Worm (Caenorhabditis elegans): Measurements from ENCODE around the gene K08E7.4.
A peak's percentile ranks its signal among the peaks of the same experiment; 100 is the strongest.

K08E7.4 gene

DNA sequence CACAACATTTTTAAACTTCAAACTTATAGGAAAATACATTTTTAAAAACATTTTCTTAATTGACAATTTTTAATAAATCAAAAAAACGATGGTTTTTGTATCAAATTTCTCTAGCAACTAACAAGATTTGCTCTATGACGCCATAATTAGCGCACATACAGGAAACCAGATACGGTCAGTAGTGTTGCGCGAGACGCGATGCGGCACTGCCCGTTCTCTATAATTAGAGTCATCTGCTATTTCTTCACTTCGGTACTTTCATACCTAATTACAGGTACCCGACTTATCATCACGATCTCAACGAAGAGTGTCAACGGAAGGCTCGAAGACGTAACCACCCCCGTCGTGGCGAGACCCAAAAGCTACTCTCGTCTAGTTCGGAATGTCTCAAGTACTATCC lies 26.3 kb downstream of the K08E7.4 start:
- no peak for TF ChIP-seq ztf-29 (GFP tag; IDR thresholded peaks at IDR 0.05)
- 0 out of 2 replicates have a peak, but pooled peaks have one; percentile 43 for TF ChIP-seq flt-1 (GFP tag; IDR thresholded peaks at IDR 0.05)

DNA sequence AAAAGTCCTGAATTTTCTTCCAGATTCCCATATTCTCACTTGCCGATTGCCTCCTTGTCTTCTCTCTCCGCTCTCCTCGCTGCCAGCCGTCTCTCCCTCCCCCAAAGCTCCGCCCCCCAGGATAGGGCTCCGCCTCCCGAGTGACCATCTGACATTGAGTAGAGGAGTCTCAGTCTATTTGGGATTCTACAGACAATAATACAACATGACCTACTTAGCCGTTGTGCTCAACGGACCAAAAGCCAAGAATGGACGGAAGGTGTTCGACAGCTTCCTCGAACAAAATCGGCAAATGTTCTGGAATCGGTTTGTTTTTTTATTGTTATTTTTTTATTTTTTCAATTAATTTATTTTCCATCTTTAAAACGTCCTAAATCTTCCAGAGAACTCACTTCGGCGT lies 28.9 kb downstream of the K08E7.4 start, which contains the start of gene ham-1:
ham-1 (plus strand) TSS at position 173 of the 400 bp plus-strand sequence.
- TF ChIP-seq cog-1 (tag; optimal IDR thresholded peaks at IDR 0.05) = no peak

DNA sequence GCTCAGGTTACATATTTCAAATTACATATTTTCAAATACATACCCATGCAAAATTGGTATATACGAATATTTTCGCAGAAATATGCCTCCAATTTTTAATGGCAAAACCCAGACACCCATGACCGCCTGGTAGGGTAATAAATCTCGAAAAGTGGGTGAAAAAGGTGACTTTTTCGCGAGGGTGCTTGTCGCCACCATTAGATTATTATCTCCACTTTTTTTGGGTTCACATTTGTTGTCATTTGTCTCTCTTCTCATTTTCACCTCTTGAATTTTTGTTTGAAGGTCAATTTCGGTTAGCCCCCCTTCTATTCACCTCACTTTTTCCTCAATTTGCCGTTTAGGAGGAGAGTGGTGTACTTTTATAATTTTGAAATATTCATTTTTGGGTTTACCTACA lies 30.7 kb downstream of the K08E7.4 start:
- TF ChIP-seq ref-1 (GFP tag; conservative IDR thresholded peaks at IDR 0.05) (no peak), T22C8.4 (GFP tag; IDR thresholded peaks at IDR 0.05) (no peak), klf-2 (GFP tag; conservative IDR thresholded peaks at IDR 0.05) (no peak), med-1 (GFP tag; optimal IDR thresholded peaks at IDR 0.05; ENCODE audit: insufficient read depth) (no peak), cog-1 (tag; optimal IDR thresholded peaks at IDR 0.05) (no peak), ztf-23 (GFP tag; IDR thresholded peaks at IDR 0.05) (no peak), tab-1 (GFP tag; IDR thresholded peaks at IDR 0.05) (no peak)

DNA sequence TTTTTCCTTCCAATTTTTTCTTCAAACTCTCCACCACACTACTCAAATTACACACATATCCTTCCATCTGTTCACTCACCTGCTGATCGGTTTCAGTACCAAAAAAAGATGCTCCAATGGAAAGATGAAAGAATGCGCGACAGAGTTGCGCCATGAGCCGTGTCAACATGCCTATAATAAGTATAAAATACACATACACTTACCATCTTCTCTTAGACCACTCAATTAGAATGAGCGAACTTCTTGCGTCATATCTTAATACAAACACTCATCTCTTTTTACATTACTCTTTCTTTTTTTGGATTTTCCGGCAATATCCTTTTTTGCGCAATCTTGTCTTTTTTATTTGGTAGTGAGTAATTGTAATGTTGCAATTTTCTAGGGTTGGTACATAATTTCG lies 33.3 kb downstream of the K08E7.4 start:
- TF ChIP-seq ztf-23 (GFP tag; IDR thresholded peaks at IDR 0.05) = no peak
- TF ChIP-seq tab-1 (GFP tag; IDR thresholded peaks at IDR 0.05) = no peak
- no peak for TF ChIP-seq flt-1 (GFP tag; IDR thresholded peaks at IDR 0.05)
- TF ChIP-seq med-1 (GFP tag; optimal IDR thresholded peaks at IDR 0.05; ENCODE audit: insufficient read depth) = no peak
- no peak for TF ChIP-seq cog-1 (tag; optimal IDR thresholded peaks at IDR 0.05)
- TF ChIP-seq T22C8.4 (GFP tag; IDR thresholded peaks at IDR 0.05) = no peak
- TF ChIP-seq ztf-29 (GFP tag; IDR thresholded peaks at IDR 0.05) = no peak
- no peak for TF ChIP-seq klf-2 (GFP tag; conservative IDR thresholded peaks at IDR 0.05)
- no peak for TF ChIP-seq ref-1 (GFP tag; conservative IDR thresholded peaks at IDR 0.05)

DNA sequence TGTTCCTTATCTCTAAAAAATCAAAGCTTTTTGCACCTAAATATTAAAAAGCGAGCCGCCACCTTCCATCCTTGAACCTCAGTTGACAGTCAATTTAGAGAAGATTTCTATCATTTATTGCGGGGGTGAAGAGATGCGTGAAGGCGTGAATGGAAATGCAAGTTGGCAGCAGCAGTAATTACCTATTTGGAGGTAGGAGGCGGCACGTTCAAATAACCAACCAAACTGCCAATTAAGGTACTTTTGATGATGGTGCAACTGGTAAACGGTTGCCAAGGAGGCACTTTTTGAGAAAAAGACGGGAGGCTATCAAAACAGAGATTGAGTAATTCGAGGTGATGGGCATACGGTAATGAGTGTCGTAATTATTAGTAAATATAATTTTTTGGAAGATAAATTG lies 34.6 kb downstream of the K08E7.4 start:
- TF ChIP-seq cog-1 (tag; optimal IDR thresholded peaks at IDR 0.05) = no peak
- no peak for TF ChIP-seq ztf-29 (GFP tag; IDR thresholded peaks at IDR 0.05)
- no peak for TF ChIP-seq flt-1 (GFP tag; IDR thresholded peaks at IDR 0.05)
- no peak for TF ChIP-seq ztf-23 (GFP tag; IDR thresholded peaks at IDR 0.05)
- no peak for TF ChIP-seq med-1 (GFP tag; optimal IDR thresholded peaks at IDR 0.05; ENCODE audit: insufficient read depth)
- no peak for TF ChIP-seq tab-1 (GFP tag; IDR thresholded peaks at IDR 0.05)
- no peak for TF ChIP-seq T22C8.4 (GFP tag; IDR thresholded peaks at IDR 0.05)

DNA sequence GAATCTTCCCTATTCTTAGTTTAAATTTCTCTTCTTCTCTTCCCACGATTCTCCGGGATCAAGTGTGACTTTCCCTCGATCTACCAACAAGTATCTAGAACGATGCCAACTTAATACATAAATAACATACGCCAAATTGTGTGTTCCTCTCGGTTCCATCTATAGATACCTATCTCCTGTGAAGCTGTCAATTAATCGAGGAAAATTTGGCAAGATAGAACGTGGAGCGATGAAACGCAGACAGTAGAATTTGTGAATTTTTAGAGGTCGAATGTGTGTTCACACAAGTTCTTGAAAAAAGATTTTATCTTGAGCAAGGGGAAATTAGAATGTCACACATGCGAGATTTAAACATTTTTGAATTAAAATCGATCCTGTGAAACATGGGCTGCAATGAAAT lies 39.5 kb downstream of the K08E7.4 start:
- TF ChIP-seq ref-1 (GFP tag; conservative IDR thresholded peaks at IDR 0.05) (no peak), klf-2 (GFP tag; conservative IDR thresholded peaks at IDR 0.05) (no peak), ztf-29 (GFP tag; IDR thresholded peaks at IDR 0.05) (no peak), ztf-23 (GFP tag; IDR thresholded peaks at IDR 0.05) (no peak), flt-1 (GFP tag; IDR thresholded peaks at IDR 0.05) (no peak), med-1 (GFP tag; optimal IDR thresholded peaks at IDR 0.05; ENCODE audit: insufficient read depth) (no peak), T22C8.4 (GFP tag; IDR thresholded peaks at IDR 0.05) (no peak), tab-1 (GFP tag; IDR thresholded peaks at IDR 0.05) (no peak), cog-1 (tag; optimal IDR thresholded peaks at IDR 0.05) (no peak)

DNA sequence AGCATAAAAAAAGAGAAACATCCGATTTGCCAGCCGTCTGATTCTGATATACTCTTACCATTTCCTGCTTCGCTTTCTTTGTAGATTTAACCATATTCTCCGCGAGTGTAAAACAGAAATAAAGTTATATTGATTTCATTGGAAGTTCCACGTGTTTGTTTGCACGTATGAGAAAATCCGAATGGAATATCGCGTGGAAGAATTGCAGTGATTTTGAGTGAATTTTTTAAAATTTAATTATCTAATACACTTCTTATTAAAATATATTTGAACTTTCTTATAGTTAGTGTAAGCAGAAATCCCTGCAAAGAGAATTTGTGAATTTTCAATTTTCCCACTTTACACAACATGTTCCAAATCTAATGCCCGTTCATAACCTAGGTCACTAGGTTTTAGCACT lies 39.9 kb downstream of the K08E7.4 start, which contains the start of gene F53B2.5:
F53B2.5 (minus strand) TSS at position 101 of the 400 bp plus-strand sequence.
- TF ChIP-seq cog-1 (tag; optimal IDR thresholded peaks at IDR 0.05) (no peak), klf-2 (GFP tag; conservative IDR thresholded peaks at IDR 0.05) (no peak), ref-1 (GFP tag; conservative IDR thresholded peaks at IDR 0.05) (no peak), tab-1 (GFP tag; IDR thresholded peaks at IDR 0.05) (no peak), T22C8.4 (GFP tag; IDR thresholded peaks at IDR 0.05) (no peak), med-1 (GFP tag; optimal IDR thresholded peaks at IDR 0.05; ENCODE audit: insufficient read depth) (no peak), ztf-23 (GFP tag; IDR thresholded peaks at IDR 0.05) (no peak), ztf-29 (GFP tag; IDR thresholded peaks at IDR 0.05) (no peak)

DNA sequence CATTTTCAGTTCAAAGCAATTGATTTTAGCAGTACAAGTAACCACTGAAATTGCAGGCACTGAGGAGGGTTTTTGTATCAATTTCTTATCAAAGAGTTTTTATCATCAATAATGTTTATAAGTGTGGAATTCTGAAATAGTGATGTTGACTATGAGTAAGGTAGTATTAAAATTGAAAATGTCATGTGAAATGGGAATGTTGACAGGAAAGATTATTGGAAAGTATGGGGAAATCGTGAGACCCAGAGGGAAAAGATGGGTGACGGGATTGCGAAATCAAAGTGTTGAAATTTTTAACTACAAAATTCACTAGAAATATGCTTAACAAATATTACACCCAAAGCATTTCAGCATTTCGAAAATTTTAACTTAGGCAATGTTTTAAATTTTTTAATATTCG lies 43.7 kb downstream of the K08E7.4 start, which contains the start of gene F53B2.8:
F53B2.8 (minus strand) TSS at position 180 of the 400 bp plus-strand sequence.
- TF ChIP-seq flt-1 (GFP tag; IDR thresholded peaks at IDR 0.05) (no peak), T22C8.4 (GFP tag; IDR thresholded peaks at IDR 0.05) (no peak), ztf-29 (GFP tag; IDR thresholded peaks at IDR 0.05) (no peak)

DNA sequence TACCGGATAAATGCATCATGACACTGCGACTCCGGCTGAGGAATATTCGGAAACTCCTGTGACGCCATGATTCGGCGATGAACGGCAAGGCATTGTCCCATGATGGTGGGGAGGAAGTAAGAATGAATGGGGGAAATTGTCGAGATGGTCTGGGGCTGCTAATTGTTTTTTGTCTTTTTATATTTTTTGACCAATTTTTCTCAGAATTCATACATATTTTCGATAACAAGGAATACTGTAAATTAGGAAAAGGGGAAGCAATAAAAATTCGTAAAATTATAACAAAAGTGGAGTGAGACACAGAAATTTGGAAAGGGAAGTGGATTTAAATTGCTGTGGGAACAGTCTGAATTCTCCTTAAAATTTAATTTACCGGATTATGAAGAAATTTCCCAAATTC lies 45.5 kb downstream of the K08E7.4 start, which contains the start of gene eak-4:
eak-4 (minus strand) TSS at position 101 of the 400 bp plus-strand sequence.
- TF ChIP-seq ztf-29 (GFP tag; IDR thresholded peaks at IDR 0.05) (no peak), tab-1 (GFP tag; IDR thresholded peaks at IDR 0.05) (no peak), klf-2 (GFP tag; conservative IDR thresholded peaks at IDR 0.05) (no peak), ref-1 (GFP tag; conservative IDR thresholded peaks at IDR 0.05) (no peak), flt-1 (GFP tag; IDR thresholded peaks at IDR 0.05) (no peak), cog-1 (tag; optimal IDR thresholded peaks at IDR 0.05) (no peak), med-1 (GFP tag; optimal IDR thresholded peaks at IDR 0.05; ENCODE audit: insufficient read depth) (no peak), ztf-23 (GFP tag; IDR thresholded peaks at IDR 0.05) (no peak), T22C8.4 (GFP tag; IDR thresholded peaks at IDR 0.05) (no peak)

DNA sequence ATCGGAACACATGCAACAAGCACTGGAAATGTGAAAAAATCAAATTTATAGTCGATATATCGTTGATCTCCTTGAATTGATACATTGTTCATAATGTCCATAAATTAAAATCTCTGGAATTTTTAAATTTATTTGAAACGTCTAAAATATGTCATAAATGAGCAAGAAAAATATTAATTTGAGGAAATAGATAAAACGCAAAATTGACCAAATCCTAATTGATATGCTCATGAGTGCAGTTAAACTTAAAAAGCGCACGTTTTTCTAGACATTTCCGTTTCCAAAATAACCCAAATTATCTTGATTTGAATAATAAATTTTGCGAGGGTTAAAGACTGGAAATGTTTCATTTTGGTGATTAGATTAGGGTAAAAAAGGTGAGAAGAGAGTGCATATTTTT lies 48.4 kb downstream of the K08E7.4 start, which contains the start of gene sru-13:
sru-13 (minus strand) TSS at position 101 of the 400 bp plus-strand sequence.
- TF ChIP-seq med-1 (GFP tag; optimal IDR thresholded peaks at IDR 0.05; ENCODE audit: insufficient read depth) (no peak), ref-1 (GFP tag; conservative IDR thresholded peaks at IDR 0.05) (no peak), tab-1 (GFP tag; IDR thresholded peaks at IDR 0.05) (no peak), ztf-29 (GFP tag; IDR thresholded peaks at IDR 0.05) (no peak), klf-2 (GFP tag; conservative IDR thresholded peaks at IDR 0.05) (no peak), cog-1 (tag; optimal IDR thresholded peaks at IDR 0.05) (no peak), flt-1 (GFP tag; IDR thresholded peaks at IDR 0.05) (no peak), T22C8.4 (GFP tag; IDR thresholded peaks at IDR 0.05) (no peak), ztf-23 (GFP tag; IDR thresholded peaks at IDR 0.05) (no peak)
